Fruit fly (Drosophila melanogaster) whole organism, embryonic: Measurements from ENCODE around the gene CG43998.

Experiments
- ATbp ChIP-seq: fragments of 200-800 bp; sonication (Bioruptor generic); optimal IDR thresholded peaks from 2 replicates; lab custom pipeline; 2017; ENCODE audit warnings: missing biosample characterization, mild to moderate bottlenecking, missing genetic modification characterization, missing genetic modification reagents
- CG10565 ChIP-seq: fragments of 200-800 bp; sonication (Bioruptor generic); optimal IDR thresholded peaks from 3 replicates; lab custom pipeline; 2016; ENCODE audit warnings: missing biosample characterization, mild to moderate bottlenecking, missing genetic modification characterization
- CG11247 ChIP-seq: fragments of 200-800 bp; sonication (Bioruptor generic); IDR thresholded peaks from 2 replicates; pipeline ENCODE4 v1.3.6; 2022; ENCODE audit warnings: missing biosample characterization, missing genetic modification characterization
- CG13424 ChIP-seq: fragments of 200-800 bp; sonication (Bioruptor generic); optimal IDR thresholded peaks from 2 replicates; lab custom pipeline; 2019; ENCODE audit warnings: missing biosample characterization, mild to moderate bottlenecking, missing genetic modification characterization, moderate library complexity
- CG17361 ChIP-seq: fragments of 200-800 bp; sonication (Bioruptor generic); IDR thresholded peaks from 3 replicates; pipeline ENCODE4 v1.3.6; 2022; ENCODE audit warnings: missing biosample characterization, missing genetic modification characterization
- CG17829 ChIP-seq: fragments of 200-800 bp; optimal IDR thresholded peaks from 2 replicates; lab custom pipeline; 2019; ENCODE audit warnings: missing biosample characterization, mild to moderate bottlenecking, missing genetic modification characterization, moderate library complexity
- CG2129 ChIP-seq: fragments of 200-800 bp; sonication (Bioruptor generic); IDR thresholded peaks from 2 replicates; pipeline ENCODE4 v1.3.6; 2022; ENCODE audit warnings: missing biosample characterization, missing genetic modification characterization; ENCODE audit not compliant: partially characterized antibody
- CG2199 ChIP-seq: fragments of 200-800 bp; sonication (Bioruptor generic); IDR thresholded peaks from 3 replicates; pipeline ENCODE4 v1.3.6; 2022; ENCODE audit warnings: missing biosample characterization, missing genetic modification characterization
- CG3065 ChIP-seq: fragments of 200-800 bp; sonication (Bioruptor generic); optimal IDR thresholded peaks from 2 replicates; lab custom pipeline; 2016; ENCODE audit warnings: missing biosample characterization, missing genetic modification characterization
- CG34422 ChIP-seq: fragments of 200-800 bp; sonication (Bioruptor generic); IDR thresholded peaks from 3 replicates; pipeline ENCODE4 v1.3.6; 2022; ENCODE audit warnings: missing biosample characterization, missing genetic modification characterization
- CG4617 ChIP-seq: fragments of 200-800 bp; sonication (Bioruptor generic); optimal IDR thresholded peaks from 3 replicates; lab custom pipeline; 2016; ENCODE audit warnings: missing biosample characterization, missing genetic modification characterization, borderline replicate concordance
- CG4707 ChIP-seq: fragments of 200-800 bp; sonication (Bioruptor generic); optimal IDR thresholded peaks from 2 replicates; lab custom pipeline; 2018; ENCODE audit warnings: missing biosample characterization, mild to moderate bottlenecking, missing genetic modification characterization, moderate library complexity
- CG6175 ChIP-seq: fragments of 200-800 bp; sonication (Bioruptor generic); IDR thresholded peaks from 3 replicates; pipeline ENCODE4 v1.3.6; 2022; ENCODE audit warnings: missing biosample characterization, missing genetic modification characterization
- CG6689 ChIP-seq: fragments of 200-800 bp; sonication (Bioruptor generic); IDR thresholded peaks from 2 replicates; pipeline ENCODE4 v1.3.6; 2022; ENCODE audit warnings: missing biosample characterization, missing genetic modification characterization
- CG7839 ChIP-seq: fragments of 200-800 bp; sonication (Bioruptor generic); optimal IDR thresholded peaks from 3 replicates; lab custom pipeline; 2018; ENCODE audit warnings: missing biosample characterization, mild to moderate bottlenecking, missing genetic modification characterization, moderate library complexity
- CG8290 ChIP-seq, 3 experiments: fragments of 200-800 bp; sonication (Bioruptor generic); optimal IDR thresholded peaks; 2 replicates each; lab custom pipeline; 2016 to 2019; ENCODE audit warnings: missing biosample characterization in 3 of 3, missing genetic modification characterization in 3 of 3, mild to moderate bottlenecking in 2 of 3, moderate library complexity in 1 of 3
- CG8359 ChIP-seq: fragments of 200-800 bp; sonication (Bioruptor generic); optimal IDR thresholded peaks from 2 replicates; lab custom pipeline; 2017; ENCODE audit warnings: missing biosample characterization, mild to moderate bottlenecking, missing genetic modification characterization, borderline replicate concordance
- CG9727 ChIP-seq: fragments of 200-800 bp; sonication (Bioruptor generic); optimal IDR thresholded peaks from 3 replicates; lab custom pipeline; 2017; ENCODE audit warnings: missing biosample characterization, mild to moderate bottlenecking, missing genetic modification characterization
- Chrac-16 ChIP-seq: fragments of 200-800 bp; sonication (Bioruptor generic); optimal IDR thresholded peaks from 3 replicates; lab custom pipeline; 2016; ENCODE audit warnings: missing biosample characterization, missing genetic modification characterization
- D19A ChIP-seq: fragments of 200-800 bp; optimal IDR thresholded peaks from 3 replicates; lab custom pipeline; 2019; ENCODE audit warnings: missing biosample characterization, mild to moderate bottlenecking, missing genetic modification characterization, moderate library complexity
- Drgx ChIP-seq: fragments of 200-800 bp; sonication (Bioruptor generic); IDR thresholded peaks from 2 replicates; pipeline ENCODE4 v1.3.6; 2022; ENCODE audit warnings: missing biosample characterization, missing genetic modification characterization
- Ets97D ChIP-seq: fragments of 200-800 bp; sonication (Bioruptor generic); optimal IDR thresholded peaks from 3 replicates; lab custom pipeline; 2016; ENCODE audit warnings: missing biosample characterization, missing genetic modification characterization
- Fer1 ChIP-seq: fragments of 200-800 bp; sonication (Bioruptor generic); optimal IDR thresholded peaks from 2 replicates; lab custom pipeline; 2017; ENCODE audit warnings: missing biosample characterization, mild to moderate bottlenecking, missing genetic modification characterization
- Gsc ChIP-seq: fragments of 200-800 bp; sonication (Bioruptor generic); IDR thresholded peaks from 2 replicates; pipeline ENCODE4 v1.3.6; 2022; ENCODE audit warnings: missing biosample characterization, missing genetic modification characterization
- Hmx ChIP-seq: fragments of 200-800 bp; sonication (Bioruptor generic); optimal IDR thresholded peaks from 2 replicates; lab custom pipeline; 2016; ENCODE audit warnings: missing biosample characterization, missing genetic modification characterization
- Sox100B ChIP-seq: fragments of 200-800 bp; sonication (Bioruptor generic); optimal IDR thresholded peaks from 3 replicates; lab custom pipeline; 2018; ENCODE audit warnings: missing biosample characterization, mild to moderate bottlenecking, missing genetic modification characterization
- Xbp1 ChIP-seq: fragments of 200-800 bp; sonication (Bioruptor generic); optimal IDR thresholded peaks from 3 replicates; lab custom pipeline; 2016; ENCODE audit warnings: missing biosample characterization, mild to moderate bottlenecking, missing genetic modification characterization
- bowl ChIP-seq: fragments of 200-800 bp; sonication (Bioruptor generic); IDR thresholded peaks from 2 replicates; pipeline ENCODE4 v1.3.6; 2022; ENCODE audit warnings: missing biosample characterization, missing genetic modification characterization
- cato ChIP-seq: fragments of 200-800 bp; sonication (Bioruptor generic); optimal IDR thresholded peaks from 2 replicates; lab custom pipeline; 2016; ENCODE audit warnings: missing biosample characterization, missing genetic modification characterization, borderline replicate concordance
- chinmo ChIP-seq: fragments of 200-800 bp; sonication (Bioruptor generic); IDR thresholded peaks from 4 replicates; pipeline ENCODE4 v1.3.6; 2022; ENCODE audit warnings: missing biosample characterization, missing genetic modification characterization; ENCODE audit not compliant: partially characterized antibody
- dpn ChIP-seq, 2 experiments: fragments of 200-800 bp; sonication (Bioruptor generic); optimal IDR thresholded peaks; 3 replicates each; lab custom pipeline; 2016; ENCODE audit warnings: missing biosample characterization in 2 of 2, missing genetic modification characterization in 2 of 2
- fd3F ChIP-seq: fragments of 200-800 bp; sonication (Bioruptor generic); optimal IDR thresholded peaks from 2 replicates; lab custom pipeline; 2018; ENCODE audit warnings: missing biosample characterization, mild to moderate bottlenecking, missing genetic modification characterization, moderate library complexity
- fd96Cb ChIP-seq: fragments of 200-800 bp; sonication (Bioruptor generic); optimal IDR thresholded peaks from 2 replicates; lab custom pipeline; 2018; ENCODE audit warnings: missing biosample characterization, mild to moderate bottlenecking, missing genetic modification characterization, moderate library complexity
- gem ChIP-seq: fragments of 200-800 bp; sonication (Bioruptor generic); optimal IDR thresholded peaks from 2 replicates; lab custom pipeline; 2019; ENCODE audit warnings: missing biosample characterization, mild to moderate bottlenecking, missing genetic modification characterization, moderate library complexity
- hb ChIP-seq: fragments of 200-800 bp; sonication (Bioruptor generic); IDR thresholded peaks from 3 replicates; pipeline ENCODE4 v1.3.6; 2022; ENCODE audit warnings: missing biosample characterization, missing genetic modification characterization; ENCODE audit not compliant: partially characterized antibody
- hbn ChIP-seq: fragments of 200-800 bp; sonication (Bioruptor generic); IDR thresholded peaks from 2 replicates; pipeline ENCODE4 v1.3.6; 2022; ENCODE audit warnings: missing biosample characterization, missing genetic modification characterization; ENCODE audit not compliant: partially characterized antibody
- her ChIP-seq: fragments of 200-800 bp; sonication (Bioruptor generic); optimal IDR thresholded peaks from 2 replicates; lab custom pipeline; 2016; ENCODE audit warnings: missing biosample characterization, missing genetic modification characterization
- jing ChIP-seq: fragments of 200-800 bp; sonication (Bioruptor generic); optimal IDR thresholded peaks from 2 replicates; lab custom pipeline; 2018; ENCODE audit warnings: missing biosample characterization, mild to moderate bottlenecking, missing genetic modification characterization
- jumu ChIP-seq: fragments of 200-800 bp; sonication (Bioruptor generic); optimal IDR thresholded peaks from 3 replicates; lab custom pipeline; 2016; ENCODE audit warnings: missing biosample characterization, missing genetic modification characterization
- kah ChIP-seq: fragments of 200-800 bp; sonication (Bioruptor generic); optimal IDR thresholded peaks from 2 replicates; lab custom pipeline; 2018; ENCODE audit warnings: missing biosample characterization, mild to moderate bottlenecking, missing genetic modification characterization
- kay ChIP-seq: fragments of 200-800 bp; sonication (Bioruptor generic); optimal IDR thresholded peaks from 2 replicates; lab custom pipeline; 2016; ENCODE audit warnings: missing biosample characterization, missing genetic modification characterization
- maf-S ChIP-seq: fragments of 200-800 bp; sonication (Bioruptor generic); optimal IDR thresholded peaks from 2 replicates; lab custom pipeline; 2016; ENCODE audit warnings: missing biosample characterization, missing genetic modification characterization
- nerfin-2 ChIP-seq: fragments of 200-800 bp; sonication (Bioruptor generic); IDR thresholded peaks from 2 replicates; pipeline ENCODE4 v1.3.6; 2022; ENCODE audit warnings: missing biosample characterization, missing genetic modification characterization; ENCODE audit not compliant: partially characterized antibody
- pros ChIP-seq: fragments of 200-800 bp; sonication (Bioruptor generic); optimal IDR thresholded peaks from 3 replicates; lab custom pipeline; 2019; ENCODE audit warnings: missing biosample characterization, mild to moderate bottlenecking, missing genetic modification characterization, moderate library complexity
- ranshi ChIP-seq: fragments of 200-800 bp; sonication (Bioruptor generic); IDR thresholded peaks from 2 replicates; pipeline ENCODE4 v1.3.6; 2022; ENCODE audit warnings: missing biosample characterization, missing genetic modification characterization
- repo ChIP-seq: fragments of 200-800 bp; sonication (Bioruptor generic); optimal IDR thresholded peaks from 2 replicates; lab custom pipeline; 2016; ENCODE audit warnings: missing biosample characterization, missing genetic modification characterization
- slbo ChIP-seq: fragments of 200-800 bp; sonication (Bioruptor generic); IDR thresholded peaks from 2 replicates; pipeline ENCODE4 v1.3.6; 2022; ENCODE audit warnings: missing biosample characterization, missing genetic modification characterization
- vvl ChIP-seq: fragments of 200-800 bp; sonication (Bioruptor generic); IDR thresholded peaks from 2 replicates; pipeline ENCODE4 v1.3.6; 2022; ENCODE audit warnings: missing biosample characterization, missing genetic modification characterization

Gene CG43998

dm6 chr3R:23921701-23922501 is 6.9 kb downstream of the CG43998 start (continued):
- TF ChIP-seq CG11247 (peak; percentile 40; the same call in 1 of the 2 replicates), kah (GFP tag; lab: Kevin White, UChicago) (peak; percentile 57), Chrac-16 (GFP tag; lab: Kevin White, UChicago) (no peak), her (GFP tag; lab: Kevin White, UChicago) (no peak), cato (GFP tag; lab: Kevin White, UChicago) (no peak), CG13424 (tag; lab: Kevin White, UChicago) (peak; percentile 51), fd96Cb (tag; lab: Kevin White, UChicago) (peak; percentile 53), CG6175 (no peak; the same call in 2 of the 3 replicates), jing (GFP tag; lab: Kevin White, UChicago) (peak; percentile 55), hbn (GFP tag; lab: Robert Waterston, UW) (peak; percentile 21; the same call in 1 of the 2 replicates), CG4617 (GFP tag; lab: Kevin White, UChicago) (no peak), Xbp1 (GFP tag; lab: Kevin White, UChicago) (peak; percentile 63), Hmx (GFP tag; lab: Kevin White, UChicago) (no peak), gem (tag; lab: Kevin White, UChicago) (peak; percentile 75), CG7839 (tag; lab: Kevin White, UChicago) (peak; percentile 60), maf-S (GFP tag; lab: Kevin White, UChicago) (no peak), slbo (peak; percentile 40), ATbp (GFP tag; lab: Kevin White, UChicago) (peak; percentile 64), dpn (GFP tag; optimal IDR thresholded peaks at IDR 0.05; lab: Kevin White, UChicago) (peak in 1 of 2 experiments; percentile 26), ranshi (GFP tag; lab: Robert Waterston, UW) (peak; percentile 62; the same call in 1 of the 2 replicates), CG9727 (GFP tag; lab: Kevin White, UChicago) (peak; percentile 28), CG2199 (GFP tag; lab: Robert Waterston, UW) (no peak), bowl (GFP tag; lab: Robert Waterston, UW) (no peak; the same call in 1 of the 2 replicates), CG3065 (no peak), CG34422 (GFP tag; lab: Robert Waterston, UW) (peak; percentile 67; the same call in 2 of the 3 replicates), jumu (GFP tag; lab: Kevin White, UChicago) (no peak), hb (GFP tag; lab: Robert Waterston, UW) (no peak), CG8359 (GFP tag; lab: Kevin White, UChicago) (no peak), chinmo (peak; percentile 97; the same call in 3 of the 4 replicates), CG8290 (GFP tag; optimal IDR thresholded peaks at IDR 0.05; lab: Kevin White, UChicago) (no peak), CG8290 (tag; optimal IDR thresholded peaks at IDR 0.05; lab: Kevin White, UChicago) (peak in 1 of 2 experiments; percentile 78), CG2129 (GFP tag; lab: Robert Waterston, UW) (no peak), Drgx (GFP tag; lab: Robert Waterston, UW) (peak; percentile 74), vvl (GFP tag; lab: Robert Waterston, UW) (peak; percentile 71), Gsc (GFP tag; lab: Robert Waterston, UW) (no peak), fd3F (GFP tag; lab: Kevin White, UChicago) (peak; percentile 59), CG6689 (peak; percentile 81), Fer1 (GFP tag; lab: Kevin White, UChicago) (peak; percentile 33), kay (GFP tag; lab: Kevin White, UChicago) (no peak), repo (GFP tag; lab: Kevin White, UChicago) (no peak), CG17829 (tag; lab: Kevin White, UChicago) (no peak), D19A (tag; lab: Kevin White, UChicago) (peak; percentile 49), pros (peak; percentile 87), CG4707 (peak; percentile 97), nerfin-2 (GFP tag; lab: Robert Waterston, UW) (no peak), Ets97D (GFP tag; lab: Kevin White, UChicago) (no peak), CG17361 (peak; percentile 59; the same call in 2 of the 3 replicates), Sox100B (GFP tag; lab: Kevin White, UChicago) (peak; percentile 36), CG10565 (GFP tag; lab: Kevin White, UChicago) (no peak)
